Fruit fly (Drosophila melanogaster) whole organism, embryonic: ENCODE data around the gene CG1440.

ENCODE experiments used
- Ada2b ChIP-seq: fragments of 200-800 bp; sonication (Bioruptor generic); IDR thresholded peaks from 2 replicates; pipeline ENCODE4 v1.3.6; 2022; ENCODE audit warnings: missing biosample characterization, missing genetic modification characterization
- CG11398 ChIP-seq: fragments of 200-800 bp; sonication (Bioruptor generic); optimal IDR thresholded peaks from 2 replicates; lab custom pipeline; 2016; ENCODE audit warnings: missing biosample characterization, missing genetic modification characterization
- CG14710 ChIP-seq: fragments of 200-800 bp; sonication (Bioruptor generic); optimal IDR thresholded peaks from 3 replicates; lab custom pipeline; 2019; ENCODE audit warnings: missing biosample characterization, mild to moderate bottlenecking, missing genetic modification characterization, moderate library complexity
- CG15479 ChIP-seq: fragments of 200-800 bp; sonication (Bioruptor generic); optimal IDR thresholded peaks from 3 replicates; lab custom pipeline; 2019; ENCODE audit warnings: missing biosample characterization, mild to moderate bottlenecking, missing genetic modification characterization, moderate library complexity
- CG16815 ChIP-seq: fragments of 200-800 bp; sonication (Bioruptor generic); optimal IDR thresholded peaks from 3 replicates; lab custom pipeline; 2017; ENCODE audit warnings: missing biosample characterization, mild to moderate bottlenecking, missing genetic modification characterization
- CG31365 ChIP-seq: fragments of 200-800 bp; sonication (Bioruptor generic); optimal IDR thresholded peaks from 2 replicates; lab custom pipeline; 2018; ENCODE audit warnings: missing biosample characterization, mild to moderate bottlenecking, missing genetic modification characterization
- CG31388 ChIP-seq: fragments of 200-800 bp; sonication (Bioruptor generic); optimal IDR thresholded peaks from 2 replicates; lab custom pipeline; 2016; ENCODE audit warnings: missing biosample characterization, missing genetic modification characterization
- CG31441 ChIP-seq: fragments of 200-800 bp; sonication (Bioruptor generic); IDR thresholded peaks from 2 replicates; pipeline ENCODE4 v1.3.6; 2022; ENCODE audit warnings: missing biosample characterization, missing genetic modification characterization
- CG34376 ChIP-seq: fragments of 200-800 bp; sonication (Bioruptor generic); optimal IDR thresholded peaks from 2 replicates; lab custom pipeline; 2018; ENCODE audit warnings: missing biosample characterization, mild to moderate bottlenecking, missing genetic modification characterization
- CG3847 ChIP-seq: fragments of 200-800 bp; sonication (Bioruptor generic); IDR thresholded peaks from 2 replicates; pipeline ENCODE4 v1.3.6; 2022; ENCODE audit warnings: missing biosample characterization, missing genetic modification characterization
- CG6272 ChIP-seq: fragments of 200-800 bp; sonication (Bioruptor generic); IDR thresholded peaks from 2 replicates; pipeline ENCODE4 v1.3.6; 2022; ENCODE audit warnings: missing biosample characterization, missing genetic modification characterization
- CG7271 ChIP-seq: fragments of 200-800 bp; sonication (Bioruptor generic); optimal IDR thresholded peaks from 2 replicates; lab custom pipeline; 2018; ENCODE audit warnings: missing biosample characterization, mild to moderate bottlenecking, missing genetic modification characterization, moderate library complexity
- CG7928 ChIP-seq: fragments of 200-800 bp; sonication (Bioruptor generic); optimal IDR thresholded peaks from 2 replicates; lab custom pipeline; 2017; ENCODE audit warnings: missing biosample characterization, mild to moderate bottlenecking, missing genetic modification characterization
- CG9727 ChIP-seq: fragments of 200-800 bp; sonication (Bioruptor generic); optimal IDR thresholded peaks from 3 replicates; lab custom pipeline; 2017; ENCODE audit warnings: missing biosample characterization, mild to moderate bottlenecking, missing genetic modification characterization
- Ets97D ChIP-seq: fragments of 200-800 bp; sonication (Bioruptor generic); optimal IDR thresholded peaks from 3 replicates; lab custom pipeline; 2016; ENCODE audit warnings: missing biosample characterization, missing genetic modification characterization
- Fer1 ChIP-seq: fragments of 200-800 bp; sonication (Bioruptor generic); optimal IDR thresholded peaks from 2 replicates; lab custom pipeline; 2017; ENCODE audit warnings: missing biosample characterization, mild to moderate bottlenecking, missing genetic modification characterization
- HmgD ChIP-seq: fragments of 200-800 bp; sonication (Bioruptor generic); optimal IDR thresholded peaks from 3 replicates; lab custom pipeline; 2016; ENCODE audit warnings: missing biosample characterization, missing genetic modification characterization
- Nf-YB ChIP-seq: fragments of 200-800 bp; sonication (Bioruptor generic); optimal IDR thresholded peaks from 3 replicates; lab custom pipeline; 2019; ENCODE audit warnings: missing biosample characterization, mild to moderate bottlenecking, missing genetic modification characterization, moderate library complexity
- Optix ChIP-seq: fragments of 200-800 bp; sonication (Bioruptor generic); IDR thresholded peaks from 3 replicates; pipeline ENCODE4 v1.3.6; 2022; ENCODE audit warnings: missing biosample characterization, missing genetic modification characterization
- Sry-β ChIP-seq: fragments of 200-800 bp; sonication (Bioruptor generic); optimal IDR thresholded peaks from 2 replicates; lab custom pipeline; 2018; ENCODE audit warnings: missing biosample characterization, mild to moderate bottlenecking, missing genetic modification characterization, moderate library complexity
- Ssrp ChIP-seq: fragments of 200-800 bp; sonication (Bioruptor generic); optimal IDR thresholded peaks from 2 replicates; lab custom pipeline; 2018; ENCODE audit warnings: missing biosample characterization, mild to moderate bottlenecking, missing genetic modification characterization, moderate library complexity
- Stat92E ChIP-seq, 3 experiments: fragments of >200 bp in 2 of 3; fragments of 200-800 bp in 1 of 3; sonication (Bioruptor generic) in 1 of 3; optimal IDR thresholded peaks; 2 replicates each; lab custom pipeline; 2017 to 2019; ENCODE audit warnings: missing biosample characterization in 3 of 3, missing genetic modification characterization in 3 of 3, mild to moderate bottlenecking in 1 of 3, moderate library complexity in 1 of 3
- Trl ChIP-seq, 3 experiments: fragments of >200 bp in 2 of 3; fragments of 200-800 bp in 1 of 3; sonication (Bioruptor generic) in 1 of 3; optimal IDR thresholded peaks; 2 replicates in 1 of 3; 3 replicates in 2 of 3; lab custom pipeline; 2016 to 2017; ENCODE audit warnings: missing biosample characterization in 1 of 3, missing genetic modification characterization in 1 of 3
- amos ChIP-seq: fragments of 200-800 bp; sonication (Bioruptor generic); IDR thresholded peaks from 2 replicates; pipeline ENCODE4 v1.3.6; 2022; ENCODE audit warnings: missing biosample characterization, missing genetic modification characterization; ENCODE audit not compliant: partially characterized antibody
- aop ChIP-seq: fragments of 200-800 bp; sonication (Bioruptor generic); IDR thresholded peaks from 2 replicates; pipeline ENCODE4 v1.3.6; 2022; ENCODE audit warnings: missing biosample characterization, missing genetic modification characterization
- ash1 ChIP-seq: fragments of 200-800 bp; sonication (Bioruptor generic); optimal IDR thresholded peaks from 2 replicates; lab custom pipeline; 2018; ENCODE audit warnings: missing biosample characterization, mild to moderate bottlenecking, missing genetic modification characterization
- corto ChIP-seq: fragments of 200-800 bp; sonication (Bioruptor generic); optimal IDR thresholded peaks from 2 replicates; lab custom pipeline; 2016; ENCODE audit warnings: missing biosample characterization, mild to moderate bottlenecking, missing genetic modification characterization, moderate library complexity
- crp ChIP-seq, 2 experiments: fragments of 200-800 bp; sonication (Bioruptor generic); optimal IDR thresholded peaks; 2 replicates in 1 of 2; 3 replicates in 1 of 2; lab custom pipeline; 2017; ENCODE audit warnings: missing biosample characterization in 2 of 2, missing genetic modification characterization in 2 of 2, mild to moderate bottlenecking in 1 of 2, moderate library complexity in 1 of 2
- emc ChIP-seq: fragments of 200-800 bp; sonication (Bioruptor generic); optimal IDR thresholded peaks from 2 replicates; lab custom pipeline; 2016; ENCODE audit warnings: missing biosample characterization, missing genetic modification characterization
- ftz-f1 ChIP-seq: fragments of 200-800 bp; sonication (Bioruptor generic); optimal IDR thresholded peaks from 2 replicates; lab custom pipeline; 2016; ENCODE audit warnings: missing biosample characterization, missing genetic modification characterization
- gsb-n ChIP-seq: fragments of 200-800 bp; sonication (Bioruptor generic); optimal IDR thresholded peaks from 3 replicates; lab custom pipeline; 2018; ENCODE audit warnings: missing biosample characterization, mild to moderate bottlenecking, missing genetic modification characterization
- insv ChIP-seq, 2 experiments: fragments of 200-800 bp; sonication (Bioruptor generic); optimal IDR thresholded peaks; 3 replicates each; lab custom pipeline; 2016 to 2018; ENCODE audit warnings: missing biosample characterization in 2 of 2, missing genetic modification characterization in 2 of 2
- jumu ChIP-seq: fragments of 200-800 bp; sonication (Bioruptor generic); optimal IDR thresholded peaks from 3 replicates; lab custom pipeline; 2016; ENCODE audit warnings: missing biosample characterization, missing genetic modification characterization
- kay ChIP-seq: fragments of 200-800 bp; sonication (Bioruptor generic); optimal IDR thresholded peaks from 2 replicates; lab custom pipeline; 2016; ENCODE audit warnings: missing biosample characterization, missing genetic modification characterization
- lbe ChIP-seq: fragments of 200-800 bp; sonication (Bioruptor generic); optimal IDR thresholded peaks from 2 replicates; lab custom pipeline; 2016; ENCODE audit warnings: missing biosample characterization, mild to moderate bottlenecking, missing genetic modification characterization
- p53 ChIP-seq: fragments of 200-800 bp; sonication (Bioruptor generic); optimal IDR thresholded peaks from 2 replicates; lab custom pipeline; 2016; ENCODE audit warnings: missing biosample characterization, missing genetic modification characterization
- salm ChIP-seq: fragments of 200-800 bp; sonication (Bioruptor generic); optimal IDR thresholded peaks from 2 replicates; lab custom pipeline; 2018; ENCODE audit warnings: missing biosample characterization, mild to moderate bottlenecking, missing genetic modification characterization
- sd ChIP-seq: fragments of 200-800 bp; sonication (Bioruptor generic); optimal IDR thresholded peaks from 3 replicates; lab custom pipeline; 2018; ENCODE audit warnings: missing biosample characterization, mild to moderate bottlenecking, missing genetic modification characterization, moderate library complexity
- seq ChIP-seq: fragments of 200-800 bp; sonication (Bioruptor generic); IDR thresholded peaks from 2 replicates; pipeline ENCODE4 v1.3.6; 2022; ENCODE audit warnings: missing biosample characterization, missing genetic modification characterization
- sna ChIP-seq: fragments of 200-800 bp; sonication (Bioruptor generic); IDR thresholded peaks from 2 replicates; pipeline ENCODE4 v1.3.6; 2022; ENCODE audit warnings: missing biosample characterization, missing genetic modification characterization; ENCODE audit not compliant: partially characterized antibody
- sr ChIP-seq: fragments of 200-800 bp; sonication (Bioruptor generic); IDR thresholded peaks from 3 replicates; pipeline ENCODE4 v1.3.6; 2022; ENCODE audit warnings: missing biosample characterization, missing genetic modification characterization
- trem ChIP-seq: fragments of 200-800 bp; optimal IDR thresholded peaks from 3 replicates; lab custom pipeline; 2019; ENCODE audit warnings: missing biosample characterization, mild to moderate bottlenecking, missing genetic modification characterization, moderate library complexity
- tup ChIP-seq: fragments of 200-800 bp; sonication (Bioruptor generic); optimal IDR thresholded peaks from 2 replicates; lab custom pipeline; 2016; ENCODE audit warnings: missing biosample characterization, mild to moderate bottlenecking, missing genetic modification characterization, moderate library complexity
- zen ChIP-seq: fragments of 200-800 bp; sonication (Bioruptor generic); optimal IDR thresholded peaks from 3 replicates; lab custom pipeline; 2018; ENCODE audit warnings: missing biosample characterization, mild to moderate bottlenecking, missing genetic modification characterization, moderate library complexity
- zen2 ChIP-seq: fragments of 200-800 bp; sonication (Bioruptor generic); IDR thresholded peaks from 3 replicates; pipeline ENCODE4 v1.3.6; 2022; ENCODE audit warnings: missing biosample characterization, missing genetic modification characterization; ENCODE audit not compliant: partially characterized antibody

Gene CG1440

dm6 chrX:8444883-8445572, 8.2 kb downstream of the CG1440 start (continued):
- TF ChIP-seq Optix (no peak), insv (GFP tag; optimal IDR thresholded peaks at IDR 0.05; lab: Kevin White, UChicago) (no peak), ash1 (GFP tag; lab: Kevin White, UChicago) (no peak), sd (tag; lab: Kevin White, UChicago) (peak; percentile 20), CG16815 (GFP tag; lab: Kevin White, UChicago) (peak; percentile 6), CG9727 (GFP tag; lab: Kevin White, UChicago) (peak; percentile 84), seq (no peak), lbe (GFP tag; lab: Kevin White, UChicago) (no peak), CG3847 (GFP tag; lab: Robert Waterston, UW) (0 out of 2 replicates have a peak, but pooled peaks have one; percentile 17), CG15479 (GFP tag; lab: Kevin White, UChicago) (no peak), zen2 (GFP tag; lab: Robert Waterston, UW) (no peak), kay (GFP tag; lab: Kevin White, UChicago) (no peak), salm (tag; lab: Kevin White, UChicago) (no peak), CG11398 (GFP tag; lab: Kevin White, UChicago) (no peak), CG31365 (tag; lab: Kevin White, UChicago) (no peak), CG7928 (no peak), CG6272 (GFP tag; lab: Robert Waterston, UW) (no peak), gsb-n (peak; percentile 71), corto (GFP tag; lab: Kevin White, UChicago) (no peak), Stat92E (GFP tag; optimal IDR thresholded peaks at IDR 0.05; lab: Kevin White, UChicago) (no peak), jumu (GFP tag; lab: Kevin White, UChicago) (no peak), p53 (no peak), Trl (optimal IDR thresholded peaks at IDR 0.05; lab: Kevin White, UChicago) (no peak), Trl (GFP tag; optimal IDR thresholded peaks at IDR 0.05; lab: Kevin White, UChicago) (no peak), Ssrp (tag; lab: Kevin White, UChicago) (peak; percentile 81), crp (GFP tag; optimal IDR thresholded peaks at IDR 0.05; lab: Kevin White, UChicago) (no peak), trem (peak; percentile 74), CG14710 (tag; lab: Kevin White, UChicago) (peak; percentile 82), aop (no peak), Nf-YB (GFP tag; lab: Kevin White, UChicago) (peak; percentile 53), CG31441 (GFP tag; lab: Robert Waterston, UW) (peak; percentile 83), sna (GFP tag; lab: Robert Waterston, UW) (no peak), amos (GFP tag; lab: Robert Waterston, UW) (no peak), ftz-f1 (GFP tag; lab: Kevin White, UChicago) (no peak), CG7271 (tag; lab: Kevin White, UChicago) (peak; percentile 23), Ets97D (GFP tag; lab: Kevin White, UChicago) (no peak), sr (0 out of 3 replicates have a peak, but pooled peaks have one; percentile 19), Fer1 (no peak), CG31388 (no peak), CG34376 (GFP tag; lab: Kevin White, UChicago) (peak; percentile 24), HmgD (no peak), Ada2b (no peak), emc (GFP tag; lab: Kevin White, UChicago) (no peak), tup (GFP tag; lab: Kevin White, UChicago) (no peak), Sry-β (GFP tag; lab: Kevin White, UChicago) (no peak), zen (tag; lab: Kevin White, UChicago) (peak; percentile 73)
